Worm (Caenorhabditis elegans): ENCODE data around the gene F56A11.5.

ce11 chrIV:593029-593428 lies 22.4 kb upstream of the F56A11.5 start, which contains the start of gene C18H7.4:
- TF ChIP-seq ceh-82 (tag; optimal IDR thresholded peaks at IDR 0.05) (no peak), snpc-4 (tag; optimal IDR thresholded peaks at IDR 0.05) (no peak), lsy-2 (tag; optimal IDR thresholded peaks at IDR 0.05) (no peak), unc-55 (GFP tag; optimal IDR thresholded peaks at IDR 0.05) (no peak), peb-1 (tag; optimal IDR thresholded peaks at IDR 0.05) (no peak), nhr-10 (tag; optimal IDR thresholded peaks at IDR 0.05) (no peak), mab-5 (tag; optimal IDR thresholded peaks at IDR 0.05) (no peak), ztf-4 (tag; optimal IDR thresholded peaks at IDR 0.05) (no peak), unc-62 (GFP tag; optimal IDR thresholded peaks at IDR 0.05) (no peak), mdl-1 (tag; optimal IDR thresholded peaks at IDR 0.05) (no peak), ama-1 (optimal IDR thresholded peaks at IDR 0.05) (no peak)

Data from whole organism, L2 larva.